Worm (Caenorhabditis elegans): ENCODE results near the gene C16C10.9.

The C16C10.9 gene

DNA sequence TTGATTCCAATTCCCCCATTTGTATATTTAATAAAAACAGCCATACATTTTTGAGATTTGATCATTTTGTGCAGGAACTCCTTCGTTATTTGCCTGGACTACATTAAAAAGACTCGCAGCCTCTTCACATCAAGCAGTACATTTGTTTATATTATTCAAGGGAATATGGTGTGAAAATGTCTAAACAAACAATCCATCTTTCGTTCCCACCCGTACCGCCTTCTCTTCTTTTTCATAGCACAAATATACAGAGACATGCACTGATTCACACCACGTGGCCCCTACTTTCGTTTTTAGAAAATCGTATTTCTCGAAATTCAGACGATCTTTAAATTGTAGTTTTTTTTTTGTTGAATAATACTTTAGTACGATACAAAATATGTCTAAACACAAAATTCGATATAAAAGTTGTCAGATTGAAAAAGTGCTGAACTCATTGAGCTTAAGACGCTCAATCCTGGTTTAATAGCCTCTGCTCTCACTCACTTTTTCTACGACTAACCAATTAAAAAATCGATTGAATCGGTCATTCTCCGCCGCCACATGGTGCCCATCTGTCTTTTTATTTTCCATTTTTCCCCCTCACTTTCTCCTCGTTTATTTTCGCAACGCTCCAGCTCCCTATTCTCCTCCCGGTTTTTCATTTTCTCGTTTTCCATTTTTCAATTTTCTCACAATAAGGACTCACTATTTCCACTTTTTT, 38.3 kb upstream of the C16C10.9 start (continued):
- TF ChIP-seq nhr-76 (tag; optimal IDR thresholded peaks at IDR 0.05) (peak; percentile 16), R02D3.7 (tag; optimal IDR thresholded peaks at IDR 0.05) (no peak), lin-29 (GFP tag; IDR thresholded peaks at IDR 0.05) (no peak), zip-2 (tag; optimal IDR thresholded peaks at IDR 0.05) (peak; percentile 49), F49E8.2 (tag; optimal IDR thresholded peaks at IDR 0.05; ENCODE audit: borderline replicate concordance) (no peak), ztf-7 (tag; optimal IDR thresholded peaks at IDR 0.05) (no peak), nhr-237 (tag; optimal IDR thresholded peaks at IDR 0.05) (no peak), skn-1 (tag; optimal IDR thresholded peaks at IDR 0.05) (no peak), egl-27 (tag; optimal IDR thresholded peaks at IDR 0.05) (no peak), pqm-1 (tag; optimal IDR thresholded peaks at IDR 0.05) (peak; percentile 11), dmd-8 (GFP tag; IDR thresholded peaks at IDR 0.05) (0 out of 2 replicates have a peak, but pooled peaks have one; percentile 36), mxl-2 (GFP tag; conservative IDR thresholded peaks at IDR 0.05) (no peak), pha-4 (GFP tag; IDR thresholded peaks at IDR 0.05) (peak; percentile 67; the same call in 1 of the 2 replicates), pha-4 (tag; optimal IDR thresholded peaks at IDR 0.05) (peak; percentile 7), aha-1 (tag) (peak; percentile 99), sdz-12 (GFP tag; optimal IDR thresholded peaks at IDR 0.05) (peak; percentile 21), D1046.2 (GFP tag; IDR thresholded peaks at IDR 0.05) (no peak; the same call in 1 of the 2 replicates), tra-1 (GFP tag; IDR thresholded peaks at IDR 0.05) (0 out of 2 replicates have a peak, but pooled peaks have one; percentile 36), spr-3 (GFP tag; optimal IDR thresholded peaks at IDR 0.05) (peak; percentile 72), unc-62 (GFP tag; optimal IDR thresholded peaks at IDR 0.05 in 1 of 2) (peak in 1 of 2 experiments; percentile 75), unc-62 (tag; optimal IDR thresholded peaks at IDR 0.05) (no peak), lin-13 (GFP tag; optimal IDR thresholded peaks at IDR 0.05) (peak; percentile 26), F26F4.8 (GFP tag; conservative IDR thresholded peaks at IDR 0.05) (no peak), gei-8 (GFP tag; optimal IDR thresholded peaks at IDR 0.05) (peak; percentile 15), zfp-3 (GFP tag; conservative IDR thresholded peaks at IDR 0.05) (peak; percentile 95), ztf-11 (tag; optimal IDR thresholded peaks at IDR 0.05) (no peak), dmd-9 (GFP tag; IDR thresholded peaks at IDR 0.05) (no peak), arid-1 (GFP tag; conservative IDR thresholded peaks at IDR 0.05) (peak; percentile 84), fkh-10 (GFP tag; optimal IDR thresholded peaks at IDR 0.05) (no peak), daf-12 (tag; optimal IDR thresholded peaks at IDR 0.05) (no peak), ceh-44 (GFP tag; IDR thresholded peaks at IDR 0.05) (no peak), jun-1 (tag; optimal IDR thresholded peaks at IDR 0.05) (peak; percentile 63), nhr-10 (tag; optimal IDR thresholded peaks at IDR 0.05) (no peak), lim-7 (GFP tag; IDR thresholded peaks at IDR 0.05) (no peak), mes-2 (tag; optimal IDR thresholded peaks at IDR 0.05; ENCODE audit: poor library complexity, severe bottlenecking) (peak; percentile 80)

DNA sequence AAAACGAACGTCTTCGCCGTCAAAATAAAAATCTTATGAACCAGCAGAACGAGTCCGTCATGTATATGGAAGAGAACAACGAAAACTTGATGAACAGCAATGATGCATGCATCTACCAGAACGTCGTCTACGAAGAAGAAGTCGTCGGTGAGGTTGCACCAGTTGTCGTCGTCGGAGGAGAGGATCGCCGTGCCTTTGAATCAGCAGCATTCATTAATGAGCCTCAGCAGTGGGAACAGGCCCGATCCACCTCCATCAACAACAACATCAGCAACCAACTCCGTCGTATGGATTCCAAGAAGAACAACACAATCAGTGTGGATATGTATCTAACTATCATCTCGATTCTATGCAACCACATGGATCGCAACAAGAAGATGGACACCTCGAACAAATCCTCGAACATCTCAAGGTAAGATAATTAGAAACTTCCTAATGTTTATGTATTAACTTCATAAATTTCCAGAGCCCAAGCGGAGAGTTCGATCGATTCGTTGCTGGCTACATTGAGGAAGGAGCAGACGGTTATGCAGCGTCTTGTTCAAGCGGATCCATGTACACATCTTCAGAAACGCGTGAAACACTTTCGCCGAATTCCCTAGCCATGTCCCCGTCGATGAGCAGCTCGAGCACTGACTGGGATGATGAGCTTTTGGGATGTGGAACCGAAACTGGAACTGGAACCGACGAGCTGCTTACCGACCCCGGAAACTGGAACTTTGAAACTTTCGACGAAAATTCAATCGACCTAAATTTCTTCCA, 37.3 kb upstream of the C16C10.9 start:
- 0 out of 2 replicates have a peak, but pooled peaks have one; percentile 14 for TF ChIP-seq pha-4 (GFP tag; IDR thresholded peaks at IDR 0.05)
- TF ChIP-seq pha-4 (tag; optimal IDR thresholded peaks at IDR 0.05) = no peak
- 0 out of 2 replicates have a peak, but pooled peaks have one; percentile 35 for TF ChIP-seq ZK337.2 (GFP tag; IDR thresholded peaks at IDR 0.05)
- no peak for TF ChIP-seq hif-1 (tag; optimal IDR thresholded peaks at IDR 0.05)
- no peak for TF ChIP-seq egl-27 (tag; optimal IDR thresholded peaks at IDR 0.05)
- no peak for TF ChIP-seq ceh-82 (tag; optimal IDR thresholded peaks at IDR 0.05)
- TF ChIP-seq lin-13 (GFP tag; optimal IDR thresholded peaks at IDR 0.05) = no peak
- TF ChIP-seq snpc-1.2 (GFP tag; IDR thresholded peaks at IDR 0.05) = no peak
- TF ChIP-seq aha-1 (tag) = peak; percentile 97
- no peak for TF ChIP-seq nhr-102 (tag; optimal IDR thresholded peaks at IDR 0.05)
- no peak for TF ChIP-seq Y105C5A.15 (GFP tag; IDR thresholded peaks at IDR 0.05)
- no peak for TF ChIP-seq gei-8 (GFP tag; optimal IDR thresholded peaks at IDR 0.05)
- TF ChIP-seq lim-7 (GFP tag; IDR thresholded peaks at IDR 0.05) = no peak
- no peak for TF ChIP-seq vab-7 (GFP tag; IDR thresholded peaks at IDR 0.05)
- TF ChIP-seq egl-43 (GFP tag; IDR thresholded peaks at IDR 0.05) = peak; percentile 60
- TF ChIP-seq spr-3 (GFP tag; optimal IDR thresholded peaks at IDR 0.05) = no peak
- no peak for TF ChIP-seq cey-2 (tag; optimal IDR thresholded peaks at IDR 0.05; ENCODE audit: borderline replicate concordance, insufficient read depth)
- peak; percentile 25; the same call in 1 of the 2 replicates for TF ChIP-seq set-16 (GFP tag; IDR thresholded peaks at IDR 0.05)
- TF ChIP-seq zip-2 (tag; optimal IDR thresholded peaks at IDR 0.05) = no peak
- TF ChIP-seq mxl-2 (GFP tag; conservative IDR thresholded peaks at IDR 0.05) = no peak
- TF ChIP-seq zip-11 (GFP tag; IDR thresholded peaks at IDR 0.05) = no peak
- TF ChIP-seq T26A8.4 (GFP tag; IDR thresholded peaks at IDR 0.05) = no peak
- TF ChIP-seq lin-1 (GFP tag; IDR thresholded peaks at IDR 0.05) = no peak

Data from whole organism, L4 larva.